Worm (Caenorhabditis elegans): Measurements from ENCODE around the gene ifa-1.

The ifa-1 gene

DNA sequence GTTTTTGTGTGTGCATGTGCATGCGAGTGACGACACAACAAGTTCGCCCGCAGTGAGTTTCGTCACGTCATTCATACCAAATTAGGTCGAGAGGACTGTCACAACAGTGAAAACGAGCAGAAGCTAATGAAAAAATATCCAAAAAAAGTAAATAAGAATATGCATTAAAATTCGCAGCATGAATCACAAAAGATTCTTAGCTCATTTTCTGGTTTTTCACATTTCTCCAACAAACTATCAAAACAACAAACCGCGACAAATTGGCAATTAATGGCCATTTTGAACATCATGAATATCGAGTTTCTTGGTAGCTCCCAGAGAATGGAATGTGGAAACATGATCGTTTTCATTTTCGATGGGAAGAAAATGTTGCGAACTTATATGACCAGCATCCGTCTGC lies 27.4 kb upstream of the ifa-1 start:
- TF ChIP-seq ztf-22 (GFP tag; optimal IDR thresholded peaks at IDR 0.05) (no peak), sdz-38 (tag; optimal IDR thresholded peaks at IDR 0.05) (no peak), pha-4 (tag; optimal IDR thresholded peaks at IDR 0.05) (no peak), hrde-1 (tag; optimal IDR thresholded peaks at IDR 0.05; ENCODE audit: borderline replicate concordance) (no peak)

DNA sequence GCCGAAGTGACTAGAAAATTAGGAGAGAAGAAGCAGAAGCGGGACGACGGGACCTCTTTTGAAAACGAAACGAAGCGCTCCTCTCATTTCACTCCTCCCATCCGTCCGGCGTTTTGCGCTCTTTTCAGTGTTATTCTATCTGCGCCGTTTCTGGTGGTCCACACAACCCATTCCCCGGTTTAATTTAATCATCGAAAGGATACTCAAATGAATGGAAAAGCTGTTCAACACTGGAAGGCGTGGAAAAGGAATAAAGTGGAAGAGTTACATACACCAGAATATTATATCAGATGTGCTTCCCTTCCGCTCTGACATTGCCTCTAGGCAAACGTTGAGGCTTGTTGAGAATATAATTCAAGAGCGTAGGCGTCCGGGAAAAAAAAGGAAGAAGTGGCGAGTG lies 25.9 kb upstream of the ifa-1 start:
- no peak for TF ChIP-seq lsl-1 (GFP tag; optimal IDR thresholded peaks at IDR 0.05)
- no peak for TF ChIP-seq rpc-1 (optimal IDR thresholded peaks at IDR 0.05)
- TF ChIP-seq rpc-1 (tag; optimal IDR thresholded peaks at IDR 0.05) = no peak

DNA sequence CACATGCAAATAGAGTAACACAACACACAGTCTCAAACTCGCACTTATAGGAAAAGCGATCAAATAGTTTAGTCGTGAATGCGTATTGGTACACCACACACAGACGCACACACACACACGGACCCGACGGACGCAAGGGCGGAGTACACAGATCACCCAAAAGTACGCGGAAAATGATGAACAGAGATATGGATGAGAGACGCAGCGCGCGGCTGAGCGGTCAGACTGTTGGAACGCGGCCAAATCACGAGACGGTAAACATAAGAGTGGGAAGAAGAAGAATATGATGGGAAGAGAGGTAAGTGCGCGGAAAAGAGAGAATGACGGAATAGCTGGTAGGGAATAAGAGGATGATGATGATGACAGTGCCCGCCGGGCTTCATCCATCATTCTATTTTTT lies 22.9 kb upstream of the ifa-1 start:
- TF ChIP-seq xnd-1 (tag; optimal IDR thresholded peaks at IDR 0.05) (no peak), lin-26 (GFP tag; IDR thresholded peaks at IDR 0.05) (peak; percentile 39; the same call in 1 of the 2 replicates)

DNA sequence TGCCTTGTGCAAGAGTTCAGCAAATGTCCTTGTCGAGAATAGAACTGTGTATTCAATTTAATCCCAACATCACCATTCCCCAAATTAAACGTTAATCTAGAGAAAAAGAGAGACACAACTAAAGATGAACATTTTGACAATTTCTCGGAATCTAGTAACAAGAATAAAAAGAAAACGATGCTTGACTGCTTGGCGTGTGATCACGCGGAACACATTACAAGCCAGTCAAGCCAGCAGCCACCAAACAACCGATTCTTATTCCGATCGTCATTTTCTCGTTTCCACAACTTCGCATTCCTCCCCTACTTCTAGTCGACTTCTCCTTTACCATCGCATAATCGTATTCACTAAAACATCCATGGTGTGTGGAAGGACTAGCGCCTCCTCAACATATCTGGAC lies 21.6 kb upstream of the ifa-1 start:
- TF ChIP-seq bed-1 (GFP tag; IDR thresholded peaks at IDR 0.05) = 0 out of 2 replicates have a peak, but pooled peaks have one; percentile 26
- no peak for TF ChIP-seq pha-4 (tag; optimal IDR thresholded peaks at IDR 0.05)

DNA sequence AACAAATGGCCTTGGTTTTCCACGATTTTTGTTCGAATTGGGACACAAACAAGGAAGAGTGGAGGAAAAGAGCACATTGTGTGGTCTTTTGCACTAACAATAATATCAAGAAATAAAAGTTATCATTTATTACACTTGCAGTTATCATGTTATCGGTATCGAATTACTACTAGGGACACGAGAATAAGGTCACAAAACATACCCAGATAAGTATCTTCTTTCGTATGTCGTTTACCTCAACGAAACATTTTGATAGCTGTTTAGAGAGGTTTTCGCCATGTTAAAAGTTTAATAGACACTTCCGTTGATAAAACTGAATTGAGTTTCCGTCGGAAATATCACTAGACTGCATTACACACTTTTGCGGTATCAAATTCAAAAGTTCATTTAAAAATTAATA lies 20.0 kb upstream of the ifa-1 start:
- TF ChIP-seq rcor-1 (GFP tag; IDR thresholded peaks at IDR 0.05) (no peak), ceh-91 (GFP tag; IDR thresholded peaks at IDR 0.05) (no peak), athp-1 (tag; optimal IDR thresholded peaks at IDR 0.05) (no peak), lin-54 (GFP tag; optimal IDR thresholded peaks at IDR 0.05) (no peak), nfyb-1 (GFP tag; IDR thresholded peaks at IDR 0.05) (no peak), egrh-3 (GFP tag; IDR thresholded peaks at IDR 0.05) (no peak), mxl-1 (tag; optimal IDR thresholded peaks at IDR 0.05) (no peak), lir-1 (GFP tag; conservative IDR thresholded peaks at IDR 0.05) (no peak), madf-8 (GFP tag; conservative IDR thresholded peaks at IDR 0.05) (no peak), lin-35 (GFP tag; optimal IDR thresholded peaks at IDR 0.05) (no peak), akir-1 (GFP tag; optimal IDR thresholded peaks at IDR 0.05) (no peak), madf-3 (GFP tag; IDR thresholded peaks at IDR 0.05) (no peak), ekl-4 (GFP tag; IDR thresholded peaks at IDR 0.05) (no peak), Y56A3A.18 (GFP tag; IDR thresholded peaks at IDR 0.05) (no peak)

DNA sequence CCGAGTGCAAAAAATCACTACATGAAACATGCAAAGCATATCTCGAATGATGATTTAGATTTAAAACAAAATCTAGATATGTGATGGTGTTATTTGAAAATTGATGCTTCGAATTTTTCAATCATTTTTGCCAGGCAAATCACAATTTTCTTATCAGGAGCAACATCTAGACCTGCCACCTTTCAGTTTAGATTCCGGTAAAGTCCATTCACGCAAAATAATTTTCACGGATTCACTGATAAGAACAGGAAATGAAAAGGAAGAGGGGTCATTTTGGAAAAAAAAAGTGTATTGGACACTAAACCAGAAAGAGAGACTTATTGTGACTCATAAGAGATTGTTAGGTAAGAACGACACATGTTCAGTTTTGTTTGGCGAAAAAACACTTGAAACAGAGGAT lies 19.1 kb upstream of the ifa-1 start:
- TF ChIP-seq ceh-79 (tag; optimal IDR thresholded peaks at IDR 0.05) = no peak
- peak; percentile 79 for TF ChIP-seq nhr-80 (tag; optimal IDR thresholded peaks at IDR 0.05)
- TF ChIP-seq ztf-3 (GFP tag; optimal IDR thresholded peaks at IDR 0.05) = no peak
- peak; percentile 81 for TF ChIP-seq ets-4 (GFP tag; optimal IDR thresholded peaks at IDR 0.05)

DNA sequence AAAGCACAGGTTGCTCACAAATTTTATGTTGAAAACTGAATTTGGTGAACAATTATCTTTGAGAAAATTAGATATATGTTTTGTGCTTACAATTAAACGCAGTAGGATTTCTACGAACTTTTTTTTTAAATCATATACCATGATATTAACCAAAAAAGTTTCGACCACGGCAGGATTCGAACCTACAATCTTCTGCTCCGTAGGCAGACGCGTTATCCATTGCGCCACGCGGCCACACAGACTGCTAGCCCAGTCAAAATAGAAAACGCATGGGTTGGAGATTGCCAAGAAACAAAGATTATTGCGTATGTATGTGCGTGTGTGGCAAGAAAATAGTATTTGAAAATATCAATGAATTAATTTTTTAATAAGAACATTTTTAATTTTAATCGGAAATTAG lies 18.6 kb upstream of the ifa-1 start:
- TF ChIP-seq T07F8.4 (tag; optimal IDR thresholded peaks at IDR 0.05) = peak; percentile 48
- no peak for TF ChIP-seq let-526 (GFP tag; IDR thresholded peaks at IDR 0.05)
- peak; percentile 30 for TF ChIP-seq snpc-1.3 (tag; optimal IDR thresholded peaks at IDR 0.05; ENCODE audit: insufficient read depth)
- TF ChIP-seq pbrm-1 (GFP tag; IDR thresholded peaks at IDR 0.05) = peak; percentile 92
- TF ChIP-seq ceh-79 (tag; optimal IDR thresholded peaks at IDR 0.05) = no peak
- peak; percentile 77 for TF ChIP-seq mes-4 (tag; optimal IDR thresholded peaks at IDR 0.05)
- no peak for TF ChIP-seq lsl-1 (GFP tag; optimal IDR thresholded peaks at IDR 0.05)
- TF ChIP-seq T26A5.8 (tag; optimal IDR thresholded peaks at IDR 0.05) = no peak
- TF ChIP-seq Y79H2A.3 (GFP tag; conservative IDR thresholded peaks at IDR 0.05) = no peak
- peak; percentile 70 for TF ChIP-seq hrde-1 (tag; optimal IDR thresholded peaks at IDR 0.05; ENCODE audit: borderline replicate concordance)
- no peak for TF ChIP-seq athp-1 (tag; optimal IDR thresholded peaks at IDR 0.05)
- TF ChIP-seq lin-54 (GFP tag; optimal IDR thresholded peaks at IDR 0.05) = no peak
- TF ChIP-seq unc-130 (GFP tag; optimal IDR thresholded peaks at IDR 0.05) = peak; percentile 42
- TF ChIP-seq xnd-1 (tag; optimal IDR thresholded peaks at IDR 0.05) = no peak
- TF ChIP-seq Y53G8AR.9 (GFP tag; conservative IDR thresholded peaks at IDR 0.05) = no peak
- 0 out of 2 replicates have a peak, but pooled peaks have one; percentile 54 for TF ChIP-seq Y56A3A.18 (GFP tag; IDR thresholded peaks at IDR 0.05)
- no peak for TF ChIP-seq ccch-3 (GFP tag; optimal IDR thresholded peaks at IDR 0.05)
- TF ChIP-seq dpl-1 (GFP tag; optimal IDR thresholded peaks at IDR 0.05) = no peak
- no peak for TF ChIP-seq ets-4 (GFP tag; optimal IDR thresholded peaks at IDR 0.05)

Data from whole organism, young adult.